Worm (Caenorhabditis elegans) whole organism, L3 larva: Measurements from ENCODE around the gene plc-1.
A peak's percentile ranks its signal among the peaks of the same experiment; 100 is the strongest.

Experiments
- ZK546.5 ChIP-seq: sonication (generic microtip); optimal IDR thresholded peaks from 2 replicates; lab custom pipeline; 2017; ENCODE audit warnings: missing biosample characterization, missing genetic modification characterization
- aly-2 ChIP-seq: fragments of 150-350 bp; optimal IDR thresholded peaks from 2 replicates; lab custom pipeline; 2014; ENCODE audit warnings: missing biosample characterization, missing genetic modification characterization
- ceh-16 ChIP-seq: sonication (generic microtip); optimal IDR thresholded peaks from 2 replicates; lab custom pipeline; 2017; ENCODE audit warnings: missing biosample characterization, missing genetic modification characterization
- ceh-28 ChIP-seq: fragments of 150-350 bp; optimal IDR thresholded peaks from 2 replicates; lab custom pipeline; 2014; ENCODE audit warnings: missing biosample characterization, missing genetic modification reagents, missing genetic modification characterization
- ceh-82 ChIP-seq: fragments of 150-350 bp; optimal IDR thresholded peaks from 2 replicates; lab custom pipeline; 2014; ENCODE audit warnings: missing biosample characterization, missing genetic modification characterization
- ceh-9 ChIP-seq: sonication (generic microtip); optimal IDR thresholded peaks from 2 replicates; lab custom pipeline; 2018; ENCODE audit warnings: missing biosample characterization, missing genetic modification characterization
- daf-12 ChIP-seq: fragments of 150-350 bp; optimal IDR thresholded peaks from 2 replicates; lab custom pipeline; 2014; ENCODE audit warnings: missing biosample characterization, missing genetic modification reagents, missing genetic modification characterization
- egl-27 ChIP-seq: sonication (generic microtip); optimal IDR thresholded peaks from 4 replicates; lab custom pipeline; 2017; ENCODE audit warnings: missing biosample characterization, missing genetic modification reagents, missing genetic modification characterization
- egl-5 ChIP-seq: fragments of 150-350 bp; optimal IDR thresholded peaks from 2 replicates; lab custom pipeline; 2017; ENCODE audit warnings: missing biosample characterization, missing genetic modification reagents, missing genetic modification characterization, inconsistent platforms
- elt-1 ChIP-seq: fragments of 150-350 bp; optimal IDR thresholded peaks from 2 replicates; lab custom pipeline; 2014; ENCODE audit warnings: missing biosample characterization, missing genetic modification characterization
- elt-2 ChIP-seq: sonication (generic microtip); optimal IDR thresholded peaks from 2 replicates; lab custom pipeline; 2016; ENCODE audit warnings: missing genetic modification reagents, mild to moderate bottlenecking, missing genetic modification characterization, missing compliant biosample characterization
- elt-3 ChIP-seq, 3 experiments: fragments of 150-350 bp in 1 of 3; sonication (generic microtip) in 2 of 3; optimal IDR thresholded peaks; 2 replicates in 2 of 3; 4 replicates in 1 of 3; lab custom pipeline; 2014 to 2017; ENCODE audit warnings: missing biosample characterization in 3 of 3, missing genetic modification characterization in 3 of 3
- fkh-10 ChIP-seq: sonication (generic microtip); optimal IDR thresholded peaks from 2 replicates; lab custom pipeline; 2017; ENCODE audit warnings: missing biosample characterization, missing genetic modification reagents, missing genetic modification characterization
- fkh-2 ChIP-seq: fragments of 150-350 bp; optimal IDR thresholded peaks from 2 replicates; lab custom pipeline; 2014; ENCODE audit warnings: missing biosample characterization, missing genetic modification reagents, missing genetic modification characterization
- hmg-11 ChIP-seq: sonication (generic microtip); optimal IDR thresholded peaks from 2 replicates; lab custom pipeline; 2016; ENCODE audit warnings: missing genetic modification characterization, missing compliant biosample characterization
- jun-1 ChIP-seq: fragments of 150-350 bp; optimal IDR thresholded peaks from 2 replicates; lab custom pipeline; 2014; ENCODE audit warnings: missing biosample characterization, missing genetic modification reagents, missing genetic modification characterization
- lin-39 ChIP-seq: fragments of 150-350 bp; optimal IDR thresholded peaks from 2 replicates; lab custom pipeline; 2018; ENCODE audit warnings: missing biosample characterization, missing genetic modification reagents, missing genetic modification characterization
- mml-1 ChIP-seq: fragments of 150-350 bp; sonication (generic microtip); optimal IDR thresholded peaks from 3 replicates; lab custom pipeline; 2014; ENCODE audit warnings: missing biosample characterization, missing genetic modification characterization
- nfya-1 ChIP-seq: sonication (generic microtip); optimal IDR thresholded peaks from 2 replicates; lab custom pipeline; 2017; ENCODE audit warnings: missing genetic modification characterization, mild to moderate bottlenecking, missing compliant biosample characterization, antibody characterized with exemption, moderate library complexity; ENCODE audit not compliant: insufficient read depth
- nhr-11 ChIP-seq: fragments of 150-350 bp; optimal IDR thresholded peaks from 2 replicates; lab custom pipeline; 2014; ENCODE audit warnings: missing biosample characterization, missing genetic modification characterization
- nhr-12 ChIP-seq: fragments of 150-350 bp; optimal IDR thresholded peaks from 2 replicates; lab custom pipeline; 2014; ENCODE audit warnings: missing biosample characterization, missing genetic modification characterization
- nhr-23 ChIP-seq: fragments of 150-350 bp; optimal IDR thresholded peaks from 2 replicates; lab custom pipeline; 2014; ENCODE audit warnings: missing biosample characterization, missing genetic modification reagents, missing genetic modification characterization
- nhr-237 ChIP-seq: fragments of 150-350 bp; optimal IDR thresholded peaks from 2 replicates; lab custom pipeline; 2014; ENCODE audit warnings: missing biosample characterization, missing genetic modification characterization
- nhr-25 ChIP-seq: sonication (generic microtip); optimal IDR thresholded peaks from 2 replicates; lab custom pipeline; 2017; ENCODE audit warnings: missing biosample characterization, missing genetic modification characterization
- nhr-28 ChIP-seq: fragments of 150-350 bp; optimal IDR thresholded peaks from 2 replicates; lab custom pipeline; 2014; ENCODE audit warnings: missing biosample characterization, missing genetic modification characterization
- nhr-43 ChIP-seq: sonication (generic microtip); optimal IDR thresholded peaks from 2 replicates; lab custom pipeline; 2016; ENCODE audit warnings: mild to moderate bottlenecking, missing genetic modification characterization, missing compliant biosample characterization; ENCODE audit not compliant: poor library complexity, severe bottlenecking
- nhr-76 ChIP-seq: fragments of 150-350 bp; sonication (generic microtip); optimal IDR thresholded peaks from 5 replicates; lab custom pipeline; 2014; ENCODE audit warnings: missing biosample characterization, missing genetic modification characterization
- nhr-77 ChIP-seq: fragments of 150-350 bp; optimal IDR thresholded peaks from 2 replicates; lab custom pipeline; 2014; ENCODE audit warnings: missing biosample characterization, missing genetic modification characterization
- sea-2 ChIP-seq: fragments of 150-350 bp; sonication (generic microtip); optimal IDR thresholded peaks from 4 replicates; lab custom pipeline; 2014; ENCODE audit warnings: missing biosample characterization, missing genetic modification reagents, missing genetic modification characterization
- skn-1 ChIP-seq: fragments of 150-350 bp; optimal IDR thresholded peaks from 2 replicates; lab custom pipeline; 2014; ENCODE audit warnings: missing biosample characterization, missing genetic modification characterization
- unc-39 ChIP-seq: sonication (generic microtip); optimal IDR thresholded peaks from 4 replicates; lab custom pipeline; 2017; ENCODE audit warnings: missing biosample characterization, missing genetic modification characterization
- unc-62 ChIP-seq: fragments of 150-350 bp; sonication (generic microtip); optimal IDR thresholded peaks from 4 replicates; lab custom pipeline; 2014; ENCODE audit warnings: missing biosample characterization, missing genetic modification reagents, missing genetic modification characterization
- zag-1 ChIP-seq: fragments of 150-350 bp; optimal IDR thresholded peaks from 2 replicates; lab custom pipeline; 2014; ENCODE audit warnings: missing biosample characterization, missing genetic modification characterization

Gene plc-1

DNA sequence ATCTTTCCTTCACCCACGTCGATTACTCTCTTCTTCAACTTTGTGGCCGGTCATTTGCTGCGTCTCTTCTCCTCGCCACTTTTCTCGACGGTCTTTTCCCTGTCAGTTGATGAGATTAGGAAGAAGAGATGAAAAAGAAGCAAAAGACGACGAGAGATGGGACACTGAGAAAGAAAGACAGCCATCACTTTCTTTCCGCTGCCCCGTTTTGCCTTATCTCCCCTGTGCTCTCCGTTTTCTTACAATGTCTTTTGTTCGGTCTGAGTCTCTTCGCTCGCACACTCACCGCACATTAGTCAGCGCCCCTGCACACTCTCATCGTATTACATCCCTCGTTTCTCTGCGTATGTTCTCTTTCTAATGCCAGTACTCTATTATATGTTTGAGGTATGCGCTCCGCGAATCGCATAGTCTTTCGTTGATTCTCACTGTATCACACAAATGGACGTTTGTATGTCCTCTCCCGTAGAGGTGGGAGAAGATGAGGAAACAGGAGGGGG lies 72.3 kb downstream of the plc-1 start (continued):
- TF ChIP-seq nhr-28 (no peak), fkh-2 (tag; lab: Kevin White, UChicago) (no peak), nhr-12 (tag; lab: Kevin White, UChicago) (no peak), fkh-10 (GFP tag; lab: Kevin White, UChicago) (peak; percentile 99), nhr-11 (tag; lab: Kevin White, UChicago) (peak; percentile 89), sea-2 (GFP tag; lab: Kevin White, UChicago) (peak; percentile 38), ceh-28 (tag; lab: Kevin White, UChicago) (peak; percentile 90), ceh-82 (peak; percentile 76), unc-62 (GFP tag; lab: Kevin White, UChicago) (peak; percentile 99), aly-2 (tag; lab: Kevin White, UChicago) (no peak), hmg-11 (tag; lab: Kevin White, UChicago) (peak; percentile 98), nhr-25 (tag; lab: Kevin White, UChicago) (peak; percentile 95), daf-12 (peak; percentile 74), lin-39 (peak; percentile 97), mml-1 (tag; lab: Kevin White, UChicago) (no peak), ceh-16 (peak; percentile 59), nfya-1 (peak; percentile 97), unc-39 (tag; lab: Kevin White, UChicago) (peak; percentile 59), elt-1 (tag; lab: Kevin White, UChicago) (peak; percentile 95), skn-1 (tag; lab: Kevin White, UChicago) (peak; percentile 87), nhr-76 (tag; lab: Kevin White, UChicago) (peak; percentile 69), zag-1 (tag; lab: Kevin White, UChicago) (peak; percentile 92), ZK546.5 (no peak), ceh-9 (tag; lab: Kevin White, UChicago) (peak; percentile 39)

DNA sequence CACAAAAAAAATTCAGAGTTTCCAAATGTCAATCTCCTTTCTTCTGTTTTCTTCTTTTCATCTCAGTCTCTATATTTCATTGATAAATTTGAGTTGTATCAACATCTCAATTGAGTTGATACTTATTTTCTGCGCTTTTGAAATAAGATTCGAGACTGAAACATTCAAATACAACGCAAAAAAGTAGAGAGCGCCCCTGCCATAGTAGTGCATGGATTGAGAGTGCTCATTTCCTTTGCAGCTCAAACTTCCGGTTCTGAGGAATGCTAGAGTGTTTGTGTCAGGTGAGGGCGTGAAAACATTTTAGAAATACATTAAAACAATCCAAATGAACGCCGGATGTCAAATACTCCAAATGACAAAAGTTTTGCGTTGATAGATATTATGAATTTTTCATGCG lies 75.1 kb downstream of the plc-1 start:
- TF ChIP-seq jun-1 (tag; lab: Kevin White, UChicago) = no peak
- TF ChIP-seq skn-1 (tag; lab: Kevin White, UChicago) = no peak
- no peak for TF ChIP-seq hmg-11 (tag; lab: Kevin White, UChicago)

DNA sequence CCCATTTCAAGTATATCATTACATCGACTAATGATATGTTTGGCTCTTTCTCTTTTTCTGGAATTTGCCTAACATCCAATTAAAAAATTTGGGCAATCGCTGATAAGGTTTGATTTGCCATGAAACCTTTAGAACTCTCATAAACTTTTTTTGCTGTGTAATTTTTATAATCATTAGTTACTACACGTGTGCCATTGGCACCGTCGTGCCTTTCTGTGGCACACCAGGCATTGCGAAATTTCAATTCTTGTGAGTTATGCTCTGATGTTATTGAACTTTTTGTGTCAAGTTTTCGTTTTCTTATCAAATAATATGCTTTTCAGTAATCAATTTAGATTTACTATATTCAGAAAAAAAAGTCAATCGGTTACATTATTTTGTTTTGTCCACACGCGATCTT lies 77.5 kb downstream of the plc-1 start:
- TF ChIP-seq elt-2 (tag; lab: Kevin White, UChicago) (peak; percentile 54), unc-62 (GFP tag; lab: Kevin White, UChicago) (no peak), nhr-77 (tag; lab: Kevin White, UChicago) (no peak), mml-1 (tag; lab: Kevin White, UChicago) (no peak), nhr-25 (tag; lab: Kevin White, UChicago) (no peak)

DNA sequence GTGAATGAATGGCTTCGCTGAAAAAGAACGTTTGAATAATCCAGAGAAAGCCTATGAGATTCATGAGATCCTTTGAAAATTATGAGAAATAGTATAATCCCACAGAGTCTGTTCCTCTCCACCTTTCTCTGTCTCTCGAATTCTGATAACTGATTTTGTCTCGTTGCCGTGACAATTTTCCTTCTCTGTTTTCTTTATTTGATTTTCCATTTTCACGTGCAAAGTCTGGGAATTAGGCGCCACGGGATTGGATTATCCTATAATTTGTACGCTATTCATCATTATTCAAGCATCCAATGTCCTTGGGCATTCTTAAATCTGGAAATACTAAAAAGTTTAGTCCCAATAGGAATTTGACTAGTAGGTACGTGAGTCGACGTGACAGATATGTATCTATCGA lies 80.0 kb downstream of the plc-1 start:
- TF ChIP-seq ceh-82 (no peak), sea-2 (GFP tag; lab: Kevin White, UChicago) (no peak), nhr-77 (tag; lab: Kevin White, UChicago) (no peak), elt-2 (tag; lab: Kevin White, UChicago) (no peak), zag-1 (tag; lab: Kevin White, UChicago) (no peak), nhr-28 (no peak)

DNA sequence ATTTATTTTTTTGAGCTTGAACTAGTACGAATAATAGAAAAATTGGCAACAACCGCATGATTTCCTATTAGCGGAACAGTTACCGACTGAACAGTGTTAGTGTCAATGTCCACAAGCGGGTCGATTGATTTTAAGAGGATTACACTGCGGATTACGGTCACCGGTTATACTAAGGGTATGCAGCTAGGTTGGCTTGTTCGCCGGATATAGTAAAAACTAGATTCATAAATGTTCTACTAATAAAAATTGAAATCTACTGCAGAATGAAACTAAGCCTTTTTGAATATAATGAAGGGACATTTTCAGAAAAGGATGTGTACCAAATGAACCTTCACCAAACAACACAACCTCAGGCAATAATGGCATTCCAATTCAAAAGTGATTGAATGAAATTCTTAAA lies 80.8 kb downstream of the plc-1 start, which contains the start of gene R07A4.4:
TSS of gene R07A4.4 (minus strand) at position 101 of the 400 bp plus-strand sequence.
- TF ChIP-seq egl-5 (tag; lab: Kevin White, UChicago) = no peak
- TF ChIP-seq jun-1 (tag; lab: Kevin White, UChicago) = no peak
- TF ChIP-seq elt-3 (tag; optimal IDR thresholded peaks at IDR 0.05; lab: Kevin White, UChicago) = no peak
- no peak for TF ChIP-seq nhr-237 (tag; lab: Kevin White, UChicago)
- no peak for TF ChIP-seq mml-1 (tag; lab: Kevin White, UChicago)
- no peak for TF ChIP-seq nhr-76 (tag; lab: Kevin White, UChicago)
- no peak for TF ChIP-seq ZK546.5
- no peak for TF ChIP-seq nhr-11 (tag; lab: Kevin White, UChicago)
- no peak for TF ChIP-seq sea-2 (GFP tag; lab: Kevin White, UChicago)
- no peak for TF ChIP-seq elt-1 (tag; lab: Kevin White, UChicago)
- no peak for TF ChIP-seq ceh-28 (tag; lab: Kevin White, UChicago)
- TF ChIP-seq ceh-82 = no peak

DNA sequence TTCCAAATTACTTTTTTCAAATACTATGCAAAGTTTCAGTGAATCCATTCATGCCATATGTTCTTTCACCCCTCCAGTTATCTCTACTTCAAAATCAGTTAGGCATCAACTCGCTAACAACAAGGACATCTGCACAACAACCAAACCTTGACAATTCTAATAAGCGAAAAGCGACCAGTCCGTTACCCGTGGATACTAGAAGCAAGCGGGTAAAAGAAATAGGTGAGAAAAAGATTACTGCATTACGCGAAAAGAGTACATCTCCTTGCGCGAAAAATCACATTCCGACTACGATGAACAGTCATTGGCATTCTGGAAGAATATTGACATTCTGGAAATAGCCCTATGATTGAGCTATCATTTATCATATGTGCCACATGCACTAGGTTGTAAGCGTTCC lies 82.3 kb downstream of the plc-1 start:
- TF ChIP-seq egl-27 (tag; lab: Kevin White, UChicago) (no peak), nhr-23 (tag; lab: Kevin White, UChicago) (peak; percentile 26), nhr-43 (tag; lab: Kevin White, UChicago) (peak; percentile 14)
- TF ChIP-seq, all 47 proteins: peak for 2
